Fruit fly (Drosophila melanogaster): ENCODE measurements around the gene TwdlK.
A peak's percentile ranks its signal among the peaks of the same experiment; 100 is the strongest.

Gene TwdlK

dm6 chr3R:26606498-26606897 is 22.0 kb downstream of the TwdlK start:
- TF ChIP-seq CG12605 (GFP tag; IDR thresholded peaks at IDR 0.05) (peak; percentile 57; the same call in 1 of the 2 replicates), Pif1A (GFP tag; optimal IDR thresholded peaks at IDR 0.05) (no peak)

DNA sequence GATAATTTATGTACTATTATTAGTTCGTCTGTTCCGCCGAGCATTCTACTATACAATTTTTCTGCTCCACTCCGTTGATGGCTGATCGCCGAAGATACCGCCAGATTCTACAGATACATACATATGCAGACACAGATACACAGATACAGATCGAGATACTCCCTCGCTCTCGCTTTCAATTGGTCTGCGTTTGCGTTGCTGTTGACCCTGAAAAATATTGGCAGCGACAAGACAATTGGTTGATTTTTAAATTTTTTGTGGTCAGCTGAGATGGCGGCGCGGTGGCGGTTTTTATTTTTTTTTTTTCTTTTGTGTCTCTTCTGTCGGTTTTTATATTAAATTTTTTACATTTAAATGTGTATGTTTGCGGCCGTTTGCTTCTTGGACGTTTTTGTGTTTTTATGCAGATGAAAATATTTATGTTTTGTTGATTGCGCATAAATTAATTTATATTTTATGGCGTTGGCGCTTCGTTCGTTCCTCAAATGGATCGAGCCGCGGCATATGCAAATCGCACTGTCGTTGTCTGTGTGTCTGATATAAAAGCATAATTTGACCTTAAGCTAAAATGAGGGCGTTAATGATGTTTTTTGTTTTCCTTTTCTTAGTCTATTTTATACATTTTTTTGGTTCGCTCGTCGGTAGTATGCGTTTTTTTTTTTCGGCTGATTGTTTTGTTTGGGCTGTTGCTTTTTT is 34.5 kb downstream of the TwdlK start:
- TF ChIP-seq CG15710 (tag; optimal IDR thresholded peaks at IDR 0.05) (no peak), CG4496 (GFP tag; IDR thresholded peaks at IDR 0.05) (no peak), D1 (tag; optimal IDR thresholded peaks at IDR 0.05) (no peak), EcR (GFP tag; optimal IDR thresholded peaks at IDR 0.05) (no peak), CG8159 (tag; optimal IDR thresholded peaks at IDR 0.05) (no peak), CG9948 (tag; optimal IDR thresholded peaks at IDR 0.05) (no peak), CG34367 (tag; optimal IDR thresholded peaks at IDR 0.05) (no peak), CG14655 (GFP tag; optimal IDR thresholded peaks at IDR 0.05) (no peak), CG32121 (GFP tag; IDR thresholded peaks at IDR 0.05) (no peak), Ets98B (GFP tag; IDR thresholded peaks at IDR 0.05) (no peak), CG12605 (GFP tag; IDR thresholded peaks at IDR 0.05) (no peak), Snoo (tag; optimal IDR thresholded peaks at IDR 0.05) (no peak), Pif1A (GFP tag; optimal IDR thresholded peaks at IDR 0.05) (no peak), CG17806 (tag; optimal IDR thresholded peaks at IDR 0.05) (no peak), CG8301 (tag; optimal IDR thresholded peaks at IDR 0.05) (no peak), Pif1B (GFP tag; optimal IDR thresholded peaks at IDR 0.05) (no peak), CG10348 (GFP tag; IDR thresholded peaks at IDR 0.05) (no peak), rn (GFP tag; IDR thresholded peaks at IDR 0.05) (no peak), gl (tag; optimal IDR thresholded peaks at IDR 0.05) (no peak), fd96Ca (GFP tag; IDR thresholded peaks at IDR 0.05) (no peak)

DNA sequence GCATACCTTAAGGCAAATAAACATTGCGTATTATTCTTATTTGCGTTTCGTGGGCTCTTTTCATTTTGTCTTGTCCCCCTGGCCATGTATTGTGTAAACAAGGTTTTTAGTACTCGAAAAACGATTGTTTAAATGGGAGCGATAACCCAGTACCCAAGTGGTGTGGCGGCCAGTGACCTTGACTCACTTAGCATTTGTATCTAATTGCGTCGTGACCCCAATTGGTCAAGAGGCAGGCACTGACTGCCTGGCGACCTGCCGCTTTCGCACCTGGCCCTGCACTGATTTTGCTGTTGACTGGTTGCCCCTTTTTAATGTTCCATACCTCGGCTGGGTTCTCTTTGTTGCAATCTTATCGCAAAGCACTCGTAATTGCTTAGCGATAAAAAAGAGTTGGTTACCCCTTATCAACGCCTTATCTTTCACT is 40.4 kb downstream of the TwdlK start:
- no peak for TF ChIP-seq CG12605 (GFP tag; IDR thresholded peaks at IDR 0.05)
- peak; percentile 27 for TF ChIP-seq EcR (GFP tag; optimal IDR thresholded peaks at IDR 0.05)

All from whole organism, pupa.